Worm (Caenorhabditis elegans) whole organism, L4 larva: ENCODE results near the gene C50E3.5.

Experiments
- fos-1 ChIP-seq: fragments of 150-350 bp; optimal IDR thresholded peaks from 2 replicates; lab custom pipeline; 2014; ENCODE audit warnings: missing biosample characterization, missing genetic modification characterization
- lin-15B ChIP-seq: fragments of 150-350 bp; sonication (generic microtip); optimal IDR thresholded peaks from 3 replicates; lab custom pipeline; 2014; ENCODE audit warnings: missing biosample characterization, missing genetic modification characterization
- nhr-11 ChIP-seq: fragments of 150-350 bp; optimal IDR thresholded peaks from 2 replicates; lab custom pipeline; 2014; ENCODE audit warnings: missing biosample characterization, missing genetic modification characterization
- nhr-237 ChIP-seq: sonication (generic microtip); optimal IDR thresholded peaks from 2 replicates; lab custom pipeline; 2017; ENCODE audit warnings: missing biosample characterization, missing genetic modification characterization
- snpc-1.2 ChIP-seq: fragments of 200-800 bp; sonication (Bioruptor generic); IDR thresholded peaks from 2 replicates; pipeline ENCODE4 v1.3.6; 2022; ENCODE audit warnings: missing genetic modification reagents, missing genetic modification characterization, missing compliant biosample characterization
- unc-130 ChIP-seq: sonication (generic microtip); optimal IDR thresholded peaks from 2 replicates; lab custom pipeline; 2016; ENCODE audit warnings: missing genetic modification reagents, missing genetic modification characterization, missing compliant biosample characterization

DNA sequence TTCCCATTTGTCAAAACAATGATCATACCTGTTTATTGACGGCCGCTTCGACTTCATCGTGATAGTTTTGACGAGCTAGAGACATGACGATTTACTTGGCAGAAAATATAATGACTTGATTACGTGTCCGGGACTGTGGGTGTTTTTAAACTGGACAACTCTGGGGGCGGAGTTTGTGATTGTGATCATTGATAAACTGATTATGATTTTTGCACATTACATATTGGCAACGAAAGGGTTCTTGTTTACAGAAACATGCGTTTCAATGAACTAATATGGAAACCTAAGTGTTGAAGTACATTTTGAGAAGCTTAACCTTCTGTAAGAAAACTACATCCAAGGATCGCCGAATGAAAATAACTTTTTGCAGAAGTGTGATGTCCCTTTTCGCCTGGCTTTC is 40.3 kb upstream of the C50E3.5 start, which contains the start of gene ftn-1:
- TF ChIP-seq lin-15B (tag; lab: Kevin White, UChicago) (no peak), unc-130 (GFP tag; lab: Kevin White, UChicago) (no peak), nhr-237 (tag; lab: Kevin White, UChicago) (no peak), snpc-1.2 (no peak), fos-1 (tag; lab: Kevin White, UChicago) (no peak), nhr-11 (no peak)
